Fruit fly (Drosophila melanogaster) whole organism, prepupa: ENCODE data around the gene CG10877.

Experiments used
- Blimp-1 ChIP-seq: fragments of 200-800 bp; sonication (Bioruptor generic); optimal IDR thresholded peaks from 3 replicates; lab custom pipeline; 2017; ENCODE audit warnings: missing biosample characterization, missing genetic modification characterization, mild to moderate bottlenecking, moderate library complexity, missing genetic modification reagents
- CG10631 ChIP-seq: fragments of 200-800 bp; sonication (Bioruptor generic); optimal IDR thresholded peaks from 2 replicates; lab custom pipeline; 2016; ENCODE audit warnings: missing biosample characterization, missing genetic modification characterization
- CG11294 ChIP-seq: fragments of 200-800 bp; sonication (Bioruptor generic); IDR thresholded peaks from 2 replicates; pipeline ENCODE4 v1.3.6; 2022; ENCODE audit warnings: missing biosample characterization, missing genetic modification characterization
- CG11762 ChIP-seq: fragments of 200-800 bp; sonication (Bioruptor generic); optimal IDR thresholded peaks from 3 replicates; lab custom pipeline; 2016; ENCODE audit warnings: missing biosample characterization, missing genetic modification characterization; ENCODE audit not compliant: insufficient read depth
- CG11902 ChIP-seq: fragments of 200-800 bp; sonication (Bioruptor generic); optimal IDR thresholded peaks from 3 replicates; lab custom pipeline; 2016; ENCODE audit warnings: missing biosample characterization, missing genetic modification characterization
- CG15336 ChIP-seq: fragments of 200-800 bp; sonication (Bioruptor generic); IDR thresholded peaks from 2 replicates; pipeline ENCODE4 v1.3.6; 2022; ENCODE audit warnings: missing biosample characterization, missing genetic modification characterization
- CG1621 ChIP-seq: fragments of 200-800 bp; sonication (Bioruptor generic); optimal IDR thresholded peaks from 3 replicates; lab custom pipeline; 2018; ENCODE audit warnings: missing biosample characterization, mild to moderate bottlenecking, missing genetic modification characterization
- CG3032 ChIP-seq: fragments of 200-800 bp; optimal IDR thresholded peaks from 2 replicates; lab custom pipeline; 2019; ENCODE audit warnings: missing biosample characterization, mild to moderate bottlenecking, missing genetic modification characterization, moderate library complexity
- CG34406 ChIP-seq: fragments of 200-800 bp; sonication (Bioruptor generic); optimal IDR thresholded peaks from 3 replicates; lab custom pipeline; 2016; ENCODE audit warnings: missing biosample characterization, missing genetic modification characterization
- CG3919 ChIP-seq: fragments of 200-800 bp; sonication (Bioruptor generic); optimal IDR thresholded peaks from 3 replicates; lab custom pipeline; 2016; ENCODE audit warnings: missing biosample characterization, missing genetic modification characterization
- CG6163 ChIP-seq: fragments of 200-800 bp; sonication (Bioruptor generic); IDR thresholded peaks from 3 replicates; pipeline ENCODE4 v1.3.6; 2022; ENCODE audit warnings: missing biosample characterization, missing genetic modification characterization
- CG6276 ChIP-seq: fragments of 200-800 bp; sonication (Bioruptor generic); optimal IDR thresholded peaks from 2 replicates; lab custom pipeline; 2017; ENCODE audit warnings: missing biosample characterization, mild to moderate bottlenecking, missing genetic modification characterization
- CG7368 ChIP-seq: fragments of 200-800 bp; sonication (Bioruptor generic); optimal IDR thresholded peaks from 3 replicates; lab custom pipeline; 2016; ENCODE audit warnings: missing biosample characterization, missing genetic modification characterization
- CG9139 ChIP-seq: fragments of 200-800 bp; sonication (Bioruptor generic); optimal IDR thresholded peaks from 3 replicates; lab custom pipeline; 2017; ENCODE audit warnings: missing biosample characterization, mild to moderate bottlenecking, missing genetic modification characterization
- Eip75B ChIP-seq: fragments of 200-800 bp; sonication (Bioruptor generic); optimal IDR thresholded peaks from 3 replicates; lab custom pipeline; 2016; ENCODE audit warnings: missing biosample characterization, missing genetic modification characterization
- Eip78C ChIP-seq: fragments of 200-800 bp; sonication (Bioruptor generic); peaks from one replicate; lab custom pipeline; 2016; ENCODE audit warnings: missing biosample characterization, missing genetic modification characterization
- Eip93F ChIP-seq: fragments of 200-800 bp; sonication (Bioruptor generic); optimal IDR thresholded peaks from 2 replicates; lab custom pipeline; 2016; ENCODE audit warnings: missing biosample characterization, mild to moderate bottlenecking, missing genetic modification characterization
- Ets21C ChIP-seq: fragments of 200-800 bp; sonication (Bioruptor generic); optimal IDR thresholded peaks from 3 replicates; lab custom pipeline; 2016; ENCODE audit warnings: missing biosample characterization, missing genetic modification characterization
- Gug ChIP-seq: fragments of 200-800 bp; sonication (Bioruptor generic); IDR thresholded peaks from 2 replicates; pipeline ENCODE4 v1.3.6; 2022; ENCODE audit warnings: missing biosample characterization, missing genetic modification characterization
- Hr38 ChIP-seq: sonication (Bioruptor generic); optimal IDR thresholded peaks from 2 replicates; lab custom pipeline; 2016; ENCODE audit warnings: missing biosample characterization, missing genetic modification characterization
- OdsH ChIP-seq: fragments of 200-800 bp; sonication (Bioruptor generic); optimal IDR thresholded peaks from 3 replicates; lab custom pipeline; 2016; ENCODE audit warnings: missing biosample characterization, missing genetic modification characterization
- Sox102F ChIP-seq: fragments of 200-800 bp; sonication (Bioruptor generic); optimal IDR thresholded peaks from 2 replicates; lab custom pipeline; 2016; ENCODE audit warnings: missing biosample characterization, mild to moderate bottlenecking, missing genetic modification characterization
- cyc ChIP-seq: fragments of 200-800 bp; sonication (Bioruptor generic); optimal IDR thresholded peaks from 3 replicates; lab custom pipeline; 2016; ENCODE audit warnings: missing biosample characterization, missing genetic modification characterization
- esn ChIP-seq: fragments of 200-800 bp; sonication (Bioruptor generic); optimal IDR thresholded peaks from 2 replicates; lab custom pipeline; 2016; ENCODE audit warnings: missing biosample characterization, mild to moderate bottlenecking, missing genetic modification characterization, moderate library complexity
- fd59A ChIP-seq: fragments of 200-800 bp; sonication (Bioruptor generic); optimal IDR thresholded peaks from 2 replicates; lab custom pipeline; 2017; ENCODE audit warnings: missing biosample characterization, mild to moderate bottlenecking, missing genetic modification characterization, missing genetic modification reagents
- net ChIP-seq: fragments of 200-800 bp; sonication (Bioruptor generic); optimal IDR thresholded peaks from 3 replicates; lab custom pipeline; 2016; ENCODE audit warnings: missing biosample characterization, missing genetic modification characterization
- pdm3 ChIP-seq: fragments of 200-800 bp; sonication (Bioruptor generic); optimal IDR thresholded peaks from 3 replicates; lab custom pipeline; 2016; ENCODE audit warnings: missing biosample characterization, missing genetic modification characterization
- salr ChIP-seq, 2 experiments: fragments of 200-800 bp; sonication (Bioruptor generic); optimal IDR thresholded peaks; 3 replicates each; lab custom pipeline; 2016 to 2018; ENCODE audit warnings: missing biosample characterization in 2 of 2, missing genetic modification characterization in 2 of 2, mild to moderate bottlenecking in 1 of 2
- ss ChIP-seq, 2 experiments: fragments of 200-800 bp; sonication (Bioruptor generic); optimal IDR thresholded peaks; 2 replicates in 1 of 2; 3 replicates in 1 of 2; lab custom pipeline; 2017 to 2018; ENCODE audit warnings: mild to moderate bottlenecking in 2 of 2, missing biosample characterization in 2 of 2, missing genetic modification characterization in 2 of 2, moderate library complexity in 1 of 2
- topi ChIP-seq: fragments of 200-800 bp; sonication (Bioruptor generic); optimal IDR thresholded peaks from 3 replicates; lab custom pipeline; 2016; ENCODE audit warnings: missing biosample characterization, missing genetic modification characterization
- vri ChIP-seq: fragments of 200-800 bp; sonication (Bioruptor generic); optimal IDR thresholded peaks from 3 replicates; lab custom pipeline; 2016; ENCODE audit warnings: missing biosample characterization, mild to moderate bottlenecking, missing genetic modification characterization

The CG10877 gene

DNA sequence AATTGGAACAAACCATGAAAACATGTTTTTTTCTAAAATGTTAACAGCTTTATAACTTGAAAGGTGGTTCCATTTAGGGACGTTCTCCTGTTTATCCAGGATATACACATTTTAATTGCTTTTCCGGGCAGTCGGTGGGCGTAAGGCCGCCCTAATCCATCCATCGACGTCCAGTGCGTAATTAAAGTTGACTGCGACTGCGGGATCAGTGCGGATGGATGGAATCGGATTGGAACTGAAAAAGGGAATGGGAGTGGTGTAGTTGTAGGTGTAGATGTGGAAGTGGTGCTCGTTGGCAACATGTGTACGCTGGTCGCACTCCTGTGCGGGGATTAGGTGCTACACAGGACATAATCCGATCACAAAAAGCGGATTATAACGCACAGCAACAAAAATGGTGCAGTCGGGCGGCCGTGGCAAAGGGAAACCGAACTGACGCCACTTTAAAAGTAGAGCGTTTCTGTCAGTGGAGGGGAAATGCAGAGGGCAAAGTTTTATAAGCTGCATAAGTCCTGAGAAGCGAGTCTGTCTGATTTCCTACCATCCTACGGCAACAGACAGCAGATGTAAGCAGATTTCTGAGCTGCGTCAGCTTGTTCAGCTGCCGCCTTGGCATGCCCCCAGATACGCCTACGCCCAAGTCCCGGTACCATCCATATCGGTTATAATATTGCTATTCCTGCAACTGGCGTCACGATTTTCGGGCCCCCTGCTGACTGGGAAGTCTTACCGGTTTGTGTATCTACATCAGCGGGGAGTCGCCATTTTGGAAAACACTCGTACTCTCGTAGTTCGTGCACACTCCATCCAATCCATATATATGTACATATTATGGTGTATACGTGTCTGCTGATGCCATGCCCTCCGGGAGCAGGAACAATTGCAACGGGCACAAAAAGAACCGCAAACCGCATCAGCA lies 33.8 kb upstream of the CG10877 start:
- TF ChIP-seq Eip78C (GFP tag; lab: Kevin White, UChicago) = peak; percentile 28
- no peak for TF ChIP-seq Blimp-1 (GFP tag; lab: Kevin White, UChicago)
- no peak for TF ChIP-seq Gug (GFP tag; lab: Robert Waterston, UW)
- TF ChIP-seq CG10631 (GFP tag; lab: Kevin White, UChicago) = no peak
- TF ChIP-seq CG1621 (tag; lab: Kevin White, UChicago) = peak; percentile 20
- TF ChIP-seq, all 60 proteins: peak for 2

- TF ChIP-seq salr (GFP tag; optimal IDR thresholded peaks at IDR 0.05; lab: Kevin White, UChicago) = no peak
- no peak for TF ChIP-seq CG1621 (tag; lab: Kevin White, UChicago)
- TF ChIP-seq topi (GFP tag; lab: Kevin White, UChicago) = no peak
- TF ChIP-seq vri (GFP tag; lab: Kevin White, UChicago) = no peak
- no peak for TF ChIP-seq CG9139 (GFP tag; lab: Kevin White, UChicago)
- no peak for TF ChIP-seq CG10631 (GFP tag; lab: Kevin White, UChicago)
- no peak for TF ChIP-seq Hr38
- TF ChIP-seq OdsH (GFP tag; lab: Kevin White, UChicago) = no peak
- no peak for TF ChIP-seq CG34406 (GFP tag; lab: Kevin White, UChicago)
- TF ChIP-seq Eip93F (GFP tag; lab: Kevin White, UChicago) = no peak
- TF ChIP-seq CG3919 (GFP tag; lab: Kevin White, UChicago) = no peak
- no peak for TF ChIP-seq CG11762
- no peak for TF ChIP-seq CG6276 (GFP tag; lab: Kevin White, UChicago)
- no peak for TF ChIP-seq pdm3 (GFP tag; lab: Kevin White, UChicago)
- TF ChIP-seq CG15336 (GFP tag; lab: Robert Waterston, UW) = no peak
- TF ChIP-seq cyc (GFP tag; lab: Kevin White, UChicago) = no peak
These were observed 32.6 kb upstream of the CG10877 start for dm6 chr3R:20596337-20596962.

dm6 chr3R:20595901-20596300 lies 32.0 kb upstream of the CG10877 start:
- TF ChIP-seq esn (GFP tag; lab: Kevin White, UChicago) = no peak
- TF ChIP-seq Blimp-1 (GFP tag; lab: Kevin White, UChicago) = no peak
- TF ChIP-seq CG11294 = no peak
- no peak for TF ChIP-seq Ets21C (GFP tag; lab: Kevin White, UChicago)
- TF ChIP-seq CG6276 (GFP tag; lab: Kevin White, UChicago) = no peak
- no peak for TF ChIP-seq net (GFP tag; lab: Kevin White, UChicago)
- TF ChIP-seq CG11902 (GFP tag; lab: Kevin White, UChicago) = no peak
- no peak for TF ChIP-seq CG7368
- no peak for TF ChIP-seq CG1621 (tag; lab: Kevin White, UChicago)
- TF ChIP-seq CG6163 (GFP tag; lab: Robert Waterston, UW) = no peak
- no peak for TF ChIP-seq Eip75B (GFP tag; lab: Kevin White, UChicago)
- TF ChIP-seq fd59A (GFP tag; lab: Kevin White, UChicago) = no peak
- TF ChIP-seq CG3032 (tag; lab: Kevin White, UChicago) = no peak
- TF ChIP-seq Hr38 = no peak
- TF ChIP-seq Sox102F (GFP tag; lab: Kevin White, UChicago) = no peak
- no peak for TF ChIP-seq vri (GFP tag; lab: Kevin White, UChicago)
- TF ChIP-seq Eip93F (GFP tag; lab: Kevin White, UChicago) = no peak
- no peak for TF ChIP-seq CG34406 (GFP tag; lab: Kevin White, UChicago)
- no peak for TF ChIP-seq ss (GFP tag; optimal IDR thresholded peaks at IDR 0.05; lab: Kevin White, UChicago)
- no peak for TF ChIP-seq CG3919 (GFP tag; lab: Kevin White, UChicago)
